Worm (Caenorhabditis elegans) whole organism, L4 larva: Measurements from ENCODE around the gene F16G10.13.
A peak's percentile ranks its signal among the peaks of the same experiment; 100 is the strongest.

Source experiments
- aly-2 ChIP-seq: sonication (generic microtip); optimal IDR thresholded peaks from 2 replicates; lab custom pipeline; 2018; ENCODE audit warnings: missing biosample characterization, missing genetic modification characterization
- ceh-44 ChIP-seq: fragments of 200-800 bp; sonication (Bioruptor generic); IDR thresholded peaks from 2 replicates; pipeline ENCODE4 v1.3.6; 2022; ENCODE audit warnings: missing genetic modification reagents, missing genetic modification characterization, missing compliant biosample characterization
- fkh-10 ChIP-seq: fragments of 150-350 bp; optimal IDR thresholded peaks from 2 replicates; lab custom pipeline; 2014; ENCODE audit warnings: missing biosample characterization, missing genetic modification reagents, missing genetic modification characterization
- hif-1 ChIP-seq, 2 experiments: sonication (generic microtip); optimal IDR thresholded peaks; 2 replicates each; lab custom pipeline; 2016 to 2017; ENCODE audit warnings: missing compliant biosample characterization in 2 of 2, missing genetic modification characterization in 2 of 2, missing genetic modification reagents in 2 of 2, missing genotype in 2 of 2, mild to moderate bottlenecking in 1 of 2
- jun-1 ChIP-seq: fragments of 150-350 bp; optimal IDR thresholded peaks from 2 replicates; lab custom pipeline; 2014; ENCODE audit warnings: missing biosample characterization, missing genetic modification reagents, missing genetic modification characterization
- lin-15B ChIP-seq: fragments of 150-350 bp; sonication (generic microtip); optimal IDR thresholded peaks from 3 replicates; lab custom pipeline; 2014; ENCODE audit warnings: missing biosample characterization, missing genetic modification characterization
- lin-38 ChIP-seq: fragments of 200-800 bp; sonication (Bioruptor generic); IDR thresholded peaks from 2 replicates; pipeline ENCODE4 v1.3.6; 2022; ENCODE audit warnings: missing genetic modification reagents, missing genetic modification characterization, missing compliant biosample characterization
- lsy-2 ChIP-seq, 2 experiments: fragments of 150-350 bp in 1 of 2; sonication (generic microtip) in 1 of 2; optimal IDR thresholded peaks; 2 replicates each; lab custom pipeline; 2014 to 2017; ENCODE audit warnings: missing biosample characterization in 2 of 2, missing genetic modification characterization in 2 of 2
- mdl-1 ChIP-seq, 2 experiments: fragments of 150-350 bp in 1 of 2; sonication (generic microtip) in 1 of 2; optimal IDR thresholded peaks; 2 replicates each; lab custom pipeline; 2014 to 2017; ENCODE audit warnings: missing biosample characterization in 2 of 2, missing genetic modification characterization in 2 of 2
- mxl-2 ChIP-seq: fragments of 200-800 bp; sonication (Bioruptor generic); conservative IDR thresholded peaks from 2 replicates; pipeline ENCODE4 v1.3.6; 2022; ENCODE audit warnings: missing genetic modification reagents, missing genetic modification characterization, missing compliant biosample characterization
- nhr-76 ChIP-seq: fragments of 150-350 bp; optimal IDR thresholded peaks from 2 replicates; lab custom pipeline; 2014; ENCODE audit warnings: missing biosample characterization, missing genetic modification characterization
- set-16 ChIP-seq: fragments of 200-800 bp; sonication (Bioruptor generic); IDR thresholded peaks from 2 replicates; pipeline ENCODE4 v1.3.6; 2022; ENCODE audit warnings: missing genetic modification reagents, missing genetic modification characterization, missing compliant biosample characterization
- unc-39 ChIP-seq: sonication (generic microtip); optimal IDR thresholded peaks from 2 replicates; lab custom pipeline; 2017; ENCODE audit warnings: missing biosample characterization, missing genetic modification characterization
- unc-62 ChIP-seq, 3 experiments: fragments of 150-350 bp in 1 of 3; sonication (generic microtip); optimal IDR thresholded peaks in 2 of 3; peaks in 1 of 3; 1 replicate in 1 of 3; 2 replicates in 2 of 3; lab custom pipeline; 2014 to 2017; ENCODE audit warnings: missing biosample characterization in 3 of 3, missing genetic modification characterization in 3 of 3, missing genetic modification reagents in 3 of 3, missing genotype in 1 of 3

DNA sequence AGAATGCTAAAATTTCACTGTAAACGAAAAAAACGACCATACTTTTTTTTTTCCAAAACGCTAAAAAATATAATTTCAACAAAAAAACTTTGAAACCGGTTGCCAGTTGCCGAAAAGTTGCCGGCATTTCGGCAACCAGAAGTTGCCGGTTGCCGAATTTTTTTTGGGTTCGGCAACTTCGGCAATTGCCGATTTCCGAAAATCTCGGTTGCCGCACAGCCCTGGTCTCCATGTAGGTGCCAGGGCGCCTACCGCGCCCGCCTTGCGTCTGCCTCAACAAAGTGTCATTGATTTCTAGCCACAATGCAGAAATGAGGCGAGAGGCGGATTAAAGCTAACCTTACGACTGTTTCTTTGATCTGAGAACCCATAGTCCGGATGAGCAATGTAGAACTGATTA, 15.3 kb upstream of the F16G10.13 start:
- TF ChIP-seq set-16 (GFP tag; lab: Robert Waterston, UW) (peak; percentile 56; the same call in 1 of the 2 replicates), nhr-76 (tag; lab: Kevin White, UChicago) (no peak), unc-39 (no peak), mxl-2 (GFP tag; lab: Robert Waterston, UW) (no peak), unc-62 (GFP tag; optimal IDR thresholded peaks at IDR 0.05 in 1 of 2; lab: Kevin White, UChicago) (no peak), unc-62 (tag; optimal IDR thresholded peaks at IDR 0.05; lab: Kevin White, UChicago) (no peak), jun-1 (tag; lab: Kevin White, UChicago) (no peak), fkh-10 (GFP tag; lab: Kevin White, UChicago) (no peak), ceh-44 (no peak), lin-15B (no peak), aly-2 (tag; lab: Kevin White, UChicago) (no peak), hif-1 (tag; optimal IDR thresholded peaks at IDR 0.05; lab: Kevin White, UChicago) (no peak), lin-38 (GFP tag; lab: Robert Waterston, UW) (no peak), lsy-2 (tag; optimal IDR thresholded peaks at IDR 0.05; lab: Kevin White, UChicago) (no peak), mdl-1 (tag; optimal IDR thresholded peaks at IDR 0.05; lab: Kevin White, UChicago) (no peak)
